Fruit fly (Drosophila melanogaster) whole organism, embryonic: ENCODE measurements around the gene NELF-B.

ENCODE experiments used
- Abd-B ChIP-seq: fragments of 200-800 bp; sonication (Bioruptor generic); optimal IDR thresholded peaks from 2 replicates; lab custom pipeline; 2018; ENCODE audit warnings: missing biosample characterization, mild to moderate bottlenecking, missing genetic modification characterization, moderate library complexity
- Ada2b ChIP-seq: fragments of 200-800 bp; sonication (Bioruptor generic); IDR thresholded peaks from 2 replicates; pipeline ENCODE4 v1.3.6; 2022; ENCODE audit warnings: missing biosample characterization, missing genetic modification characterization
- BtbVII ChIP-seq: fragments of 200-800 bp; sonication (Bioruptor generic); optimal IDR thresholded peaks from 3 replicates; lab custom pipeline; 2017; ENCODE audit warnings: missing biosample characterization, mild to moderate bottlenecking, missing genetic modification characterization
- C15 ChIP-seq: fragments of 200-800 bp; sonication (Bioruptor generic); IDR thresholded peaks from 3 replicates; pipeline ENCODE4 v1.3.6; 2022; ENCODE audit warnings: missing biosample characterization, missing genetic modification characterization
- CG10274 ChIP-seq: fragments of 200-800 bp; sonication (Bioruptor generic); optimal IDR thresholded peaks from 3 replicates; lab custom pipeline; 2017; ENCODE audit warnings: missing biosample characterization, mild to moderate bottlenecking, missing genetic modification characterization
- CG10366 ChIP-seq: fragments of 200-800 bp; sonication (Bioruptor generic); IDR thresholded peaks from 2 replicates; pipeline ENCODE4 v1.3.6; 2022; ENCODE audit warnings: missing biosample characterization, missing genetic modification characterization
- CG10431 ChIP-seq: fragments of 200-800 bp; sonication (Bioruptor generic); optimal IDR thresholded peaks from 3 replicates; lab custom pipeline; 2018; ENCODE audit warnings: missing biosample characterization, mild to moderate bottlenecking, missing genetic modification characterization
- CG10543 ChIP-seq: fragments of 200-800 bp; sonication (Bioruptor generic); optimal IDR thresholded peaks from 3 replicates; lab custom pipeline; 2017; ENCODE audit warnings: missing biosample characterization, mild to moderate bottlenecking, missing genetic modification characterization, moderate library complexity
- CG10979 ChIP-seq: fragments of 200-800 bp; sonication (Bioruptor generic); optimal IDR thresholded peaks from 2 replicates; lab custom pipeline; 2018; ENCODE audit warnings: missing biosample characterization, mild to moderate bottlenecking, missing genetic modification characterization, moderate library complexity
- CG11398 ChIP-seq: fragments of 200-800 bp; sonication (Bioruptor generic); optimal IDR thresholded peaks from 2 replicates; lab custom pipeline; 2016; ENCODE audit warnings: missing biosample characterization, missing genetic modification characterization
- CG11456 ChIP-seq: fragments of 200-800 bp; sonication (Bioruptor generic); IDR thresholded peaks from 3 replicates; pipeline ENCODE4 v1.3.6; 2022; ENCODE audit warnings: missing biosample characterization, missing genetic modification characterization
- CG11504 ChIP-seq: fragments of 200-800 bp; sonication (Bioruptor generic); optimal IDR thresholded peaks from 3 replicates; lab custom pipeline; 2019; ENCODE audit warnings: missing biosample characterization, mild to moderate bottlenecking, missing genetic modification characterization, moderate library complexity
- CG17361 ChIP-seq: fragments of 200-800 bp; sonication (Bioruptor generic); IDR thresholded peaks from 3 replicates; pipeline ENCODE4 v1.3.6; 2022; ENCODE audit warnings: missing biosample characterization, missing genetic modification characterization
- CG18599 ChIP-seq: fragments of 200-800 bp; sonication (Bioruptor generic); optimal IDR thresholded peaks from 3 replicates; lab custom pipeline; 2017; ENCODE audit warnings: missing biosample characterization, missing genetic modification characterization, mild to moderate bottlenecking, moderate library complexity, missing genetic modification reagents
- CG2889 ChIP-seq: fragments of 200-800 bp; sonication (Bioruptor generic); IDR thresholded peaks from 3 replicates; pipeline ENCODE4 v1.3.6; 2022; ENCODE audit warnings: missing biosample characterization, missing genetic modification characterization
- CG31365 ChIP-seq: fragments of 200-800 bp; sonication (Bioruptor generic); optimal IDR thresholded peaks from 2 replicates; lab custom pipeline; 2018; ENCODE audit warnings: missing biosample characterization, mild to moderate bottlenecking, missing genetic modification characterization
- CG31388 ChIP-seq: fragments of 200-800 bp; sonication (Bioruptor generic); optimal IDR thresholded peaks from 2 replicates; lab custom pipeline; 2016; ENCODE audit warnings: missing biosample characterization, missing genetic modification characterization
- CG3163 ChIP-seq: fragments of 200-800 bp; sonication (Bioruptor generic); optimal IDR thresholded peaks from 3 replicates; lab custom pipeline; 2016; ENCODE audit warnings: missing biosample characterization, missing genetic modification characterization
- CG32532 ChIP-seq: fragments of 200-800 bp; sonication (Bioruptor generic); IDR thresholded peaks from 2 replicates; pipeline ENCODE4 v1.3.6; 2022; ENCODE audit warnings: missing biosample characterization, missing genetic modification characterization
- CG32767 ChIP-seq: fragments of 200-800 bp; sonication (Bioruptor generic); IDR thresholded peaks from 2 replicates; pipeline ENCODE4 v1.3.6; 2022; ENCODE audit warnings: missing biosample characterization, missing genetic modification characterization
- CG34422 ChIP-seq: fragments of 200-800 bp; sonication (Bioruptor generic); IDR thresholded peaks from 3 replicates; pipeline ENCODE4 v1.3.6; 2022; ENCODE audit warnings: missing biosample characterization, missing genetic modification characterization
- CG4282 ChIP-seq: fragments of 200-800 bp; sonication (Bioruptor generic); optimal IDR thresholded peaks from 2 replicates; lab custom pipeline; 2016; ENCODE audit warnings: missing biosample characterization, missing genetic modification characterization
- CG6175 ChIP-seq: fragments of 200-800 bp; sonication (Bioruptor generic); IDR thresholded peaks from 3 replicates; pipeline ENCODE4 v1.3.6; 2022; ENCODE audit warnings: missing biosample characterization, missing genetic modification characterization
- CG6272 ChIP-seq: fragments of 200-800 bp; sonication (Bioruptor generic); IDR thresholded peaks from 2 replicates; pipeline ENCODE4 v1.3.6; 2022; ENCODE audit warnings: missing biosample characterization, missing genetic modification characterization
- CG7928 ChIP-seq: fragments of 200-800 bp; sonication (Bioruptor generic); optimal IDR thresholded peaks from 2 replicates; lab custom pipeline; 2017; ENCODE audit warnings: missing biosample characterization, mild to moderate bottlenecking, missing genetic modification characterization
- CG9727 ChIP-seq: fragments of 200-800 bp; sonication (Bioruptor generic); optimal IDR thresholded peaks from 3 replicates; lab custom pipeline; 2017; ENCODE audit warnings: missing biosample characterization, mild to moderate bottlenecking, missing genetic modification characterization
- Dll ChIP-seq: fragments of 200-800 bp; sonication (Bioruptor generic); IDR thresholded peaks from 4 replicates; pipeline ENCODE4 v1.3.6; 2022; ENCODE audit warnings: missing biosample characterization, missing genetic modification characterization; ENCODE audit not compliant: partially characterized antibody
- ERR ChIP-seq: fragments of 200-800 bp; sonication (Bioruptor generic); optimal IDR thresholded peaks from 2 replicates; lab custom pipeline; 2016; ENCODE audit warnings: missing biosample characterization, missing genetic modification characterization
- Gug ChIP-seq: fragments of 200-800 bp; sonication (Bioruptor generic); IDR thresholded peaks from 4 replicates; pipeline ENCODE4 v1.3.6; 2022; ENCODE audit warnings: missing biosample characterization, missing genetic modification characterization
- HLH3B ChIP-seq: fragments of 200-800 bp; sonication (Bioruptor generic); IDR thresholded peaks from 2 replicates; pipeline ENCODE4 v1.3.6; 2022; ENCODE audit warnings: missing biosample characterization, missing genetic modification characterization
- Hmr ChIP-seq: fragments of 200-800 bp; sonication (Bioruptor generic); optimal IDR thresholded peaks from 3 replicates; lab custom pipeline; 2017; ENCODE audit warnings: mild to moderate bottlenecking, missing biosample characterization, missing genetic modification reagents, missing genetic modification characterization
- Hr39 ChIP-seq: fragments of >200 bp; optimal IDR thresholded peaks from 2 replicates; lab custom pipeline; 2017
- Kr ChIP-seq: fragments of 200-800 bp; sonication (Bioruptor generic); optimal IDR thresholded peaks from 2 replicates; lab custom pipeline; 2017; ENCODE audit warnings: missing biosample characterization, mild to moderate bottlenecking, missing genetic modification characterization
- Mes4 ChIP-seq: fragments of 200-800 bp; sonication (Bioruptor generic); optimal IDR thresholded peaks from 2 replicates; lab custom pipeline; 2016; ENCODE audit warnings: missing biosample characterization, missing genetic modification characterization
- PHDP ChIP-seq: fragments of 200-800 bp; sonication (Bioruptor generic); optimal IDR thresholded peaks from 3 replicates; lab custom pipeline; 2018; ENCODE audit warnings: missing biosample characterization, mild to moderate bottlenecking, missing genetic modification characterization, moderate library complexity
- Ptx1 ChIP-seq: fragments of 200-800 bp; sonication (Bioruptor generic); IDR thresholded peaks from 2 replicates; pipeline ENCODE4 v1.3.6; 2022; ENCODE audit warnings: missing biosample characterization, missing genetic modification characterization
- Rx ChIP-seq: fragments of 200-800 bp; sonication (Bioruptor generic); IDR thresholded peaks from 2 replicates; pipeline ENCODE4 v1.3.6; 2022; ENCODE audit warnings: missing biosample characterization, missing genetic modification characterization
- Six4 ChIP-seq: fragments of 200-800 bp; sonication (Bioruptor generic); optimal IDR thresholded peaks from 2 replicates; lab custom pipeline; 2016; ENCODE audit warnings: missing biosample characterization, missing genetic modification characterization
- Usf ChIP-seq: fragments of 200-800 bp; sonication (Bioruptor generic); optimal IDR thresholded peaks from 2 replicates; lab custom pipeline; 2017; ENCODE audit warnings: missing genotype, missing biosample characterization, missing genetic modification characterization
- Vsx1 ChIP-seq: fragments of 200-800 bp; sonication (Bioruptor generic); optimal IDR thresholded peaks from 2 replicates; lab custom pipeline; 2017; ENCODE audit warnings: missing biosample characterization, mild to moderate bottlenecking, missing genetic modification characterization, missing genetic modification reagents
- abd-A ChIP-seq: fragments of 200-800 bp; sonication (Bioruptor generic); optimal IDR thresholded peaks from 3 replicates; lab custom pipeline; 2019; ENCODE audit warnings: missing biosample characterization, mild to moderate bottlenecking, missing genetic modification characterization, moderate library complexity
- ase ChIP-seq: fragments of 200-800 bp; sonication (Bioruptor generic); IDR thresholded peaks from 3 replicates; pipeline ENCODE4 v1.3.6; 2022; ENCODE audit warnings: missing biosample characterization, missing genetic modification characterization
- bigmax ChIP-seq: fragments of 200-800 bp; sonication (Bioruptor generic); optimal IDR thresholded peaks from 2 replicates; lab custom pipeline; 2018; ENCODE audit warnings: missing biosample characterization, mild to moderate bottlenecking, missing genetic modification characterization
- hb ChIP-seq: fragments of 200-800 bp; sonication (Bioruptor generic); IDR thresholded peaks from 3 replicates; pipeline ENCODE4 v1.3.6; 2022; ENCODE audit warnings: missing biosample characterization, missing genetic modification characterization; ENCODE audit not compliant: partially characterized antibody
- jumu ChIP-seq: fragments of 200-800 bp; sonication (Bioruptor generic); optimal IDR thresholded peaks from 3 replicates; lab custom pipeline; 2016; ENCODE audit warnings: missing biosample characterization, missing genetic modification characterization
- lov ChIP-seq, 2 experiments: fragments of 200-800 bp in 1 of 2; fragments of >200 bp in 1 of 2; sonication (Bioruptor generic) in 1 of 2; IDR thresholded peaks in 1 of 2; optimal IDR thresholded peaks in 1 of 2; 2 replicates in 1 of 2; 3 replicates in 1 of 2; pipeline versions ENCODE4 v1.3.6 to Lab custom; 2017 to 2022; ENCODE audit warnings: missing biosample characterization in 1 of 2, missing genetic modification characterization in 1 of 2
- nerfin-2 ChIP-seq: fragments of 200-800 bp; sonication (Bioruptor generic); IDR thresholded peaks from 2 replicates; pipeline ENCODE4 v1.3.6; 2022; ENCODE audit warnings: missing biosample characterization, missing genetic modification characterization; ENCODE audit not compliant: partially characterized antibody
- org-1 ChIP-seq: fragments of 200-800 bp; sonication (Bioruptor generic); optimal IDR thresholded peaks from 2 replicates; lab custom pipeline; 2017; ENCODE audit warnings: missing biosample characterization, missing genetic modification characterization
- pho ChIP-seq: fragments of 200-800 bp; sonication (Bioruptor generic); optimal IDR thresholded peaks from 2 replicates; lab custom pipeline; 2016; ENCODE audit warnings: missing biosample characterization, missing genetic modification characterization
- shn ChIP-seq: fragments of 200-800 bp; sonication (Bioruptor generic); optimal IDR thresholded peaks from 3 replicates; lab custom pipeline; 2016; ENCODE audit warnings: missing biosample characterization, missing genetic modification characterization
- unc-4 ChIP-seq: fragments of 200-800 bp; sonication (Bioruptor generic); IDR thresholded peaks from 2 replicates; pipeline ENCODE4 v1.3.6; 2022; ENCODE audit warnings: missing biosample characterization, missing genetic modification characterization; ENCODE audit not compliant: partially characterized antibody

Gene NELF-B

dm6 chrX:7692740-7693064 is 35.5 kb downstream of the NELF-B start (continued):
- 0 out of 3 replicates have a peak, but pooled peaks have one; percentile 28 for TF ChIP-seq C15 (GFP tag; lab: Robert Waterston, UW)
- no peak for TF ChIP-seq hb
- TF ChIP-seq ERR (GFP tag; lab: Kevin White, UChicago) = peak; percentile 62
- no peak for TF ChIP-seq CG10543
- TF ChIP-seq abd-A (tag; lab: Kevin White, UChicago) = no peak
- TF ChIP-seq Usf (GFP tag; lab: Kevin White, UChicago) = no peak
- TF ChIP-seq nerfin-2 (GFP tag; lab: Robert Waterston, UW) = no peak
- TF ChIP-seq CG11504 = peak; percentile 72
- TF ChIP-seq CG2889 = peak; percentile 61; the same call in 2 of the 3 replicates
- TF ChIP-seq HLH3B (GFP tag; lab: Robert Waterston, UW) = peak; percentile 72
- peak; percentile 65; the same call in 3 of the 4 replicates for TF ChIP-seq Gug (GFP tag; lab: Robert Waterston, UW)
- no peak for TF ChIP-seq bigmax (GFP tag; lab: Kevin White, UChicago)
- TF ChIP-seq CG32532 (GFP tag; lab: Robert Waterston, UW) = peak; percentile 81
- 0 out of 2 replicates have a peak, but pooled peaks have one; percentile 10 for TF ChIP-seq unc-4 (GFP tag; lab: Robert Waterston, UW)
- peak; percentile 33 for TF ChIP-seq CG11398 (GFP tag; lab: Kevin White, UChicago)
- no peak for TF ChIP-seq CG10431 (GFP tag; lab: Kevin White, UChicago)
- TF ChIP-seq CG6175 (GFP tag; lab: Robert Waterston, UW) = 0 out of 3 replicates have a peak, but pooled peaks have one; percentile 42
- TF ChIP-seq Six4 = peak; percentile 16
- TF ChIP-seq CG17361 (GFP tag; lab: Robert Waterston, UW) = no peak
- peak; percentile 93 for TF ChIP-seq CG3163 (GFP tag; lab: Kevin White, UChicago)
- TF ChIP-seq CG10366 (GFP tag; lab: Robert Waterston, UW) = peak; percentile 73
- peak; percentile 85 for TF ChIP-seq CG18599
- peak; percentile 75 for TF ChIP-seq CG32767 (GFP tag; lab: Robert Waterston, UW)
- TF ChIP-seq CG10274 (GFP tag; lab: Kevin White, UChicago) = peak; percentile 11
- TF ChIP-seq PHDP (tag; lab: Kevin White, UChicago) = peak; percentile 76
- no peak for TF ChIP-seq Hr39 (lab: Kevin White, UChicago)
- TF ChIP-seq Rx (GFP tag; lab: Robert Waterston, UW) = peak; percentile 55
- no peak for TF ChIP-seq Mes4 (GFP tag; lab: Kevin White, UChicago)
- peak; percentile 50 for TF ChIP-seq pho (GFP tag; lab: Kevin White, UChicago)
- no peak for TF ChIP-seq CG31388 (GFP tag; lab: Kevin White, UChicago)
- TF ChIP-seq org-1 (GFP tag; lab: Kevin White, UChicago) = peak; percentile 45
- TF ChIP-seq shn (GFP tag; lab: Kevin White, UChicago) = peak; percentile 36
- peak; percentile 29 for TF ChIP-seq CG7928
- no peak for TF ChIP-seq Kr (GFP tag; lab: Kevin White, UChicago)
- TF ChIP-seq jumu (GFP tag; lab: Kevin White, UChicago) = peak; percentile 62
- TF ChIP-seq CG34422 (GFP tag; lab: Robert Waterston, UW) = peak; percentile 83
- peak; percentile 39 for TF ChIP-seq CG9727
- peak; percentile 68 for TF ChIP-seq CG10979
- TF ChIP-seq CG6272 (GFP tag; lab: Robert Waterston, UW) = peak; percentile 56; the same call in 1 of the 2 replicates
- no peak for TF ChIP-seq CG4282 (GFP tag; lab: Kevin White, UChicago)
- peak; percentile 80 for TF ChIP-seq Hmr (GFP tag; lab: Kevin White, UChicago)
- no peak for TF ChIP-seq Vsx1 (GFP tag; lab: Kevin White, UChicago)
- peak; percentile 50 for TF ChIP-seq CG31365
- TF ChIP-seq Ada2b (GFP tag; lab: Robert Waterston, UW) = peak; percentile 68
- peak; percentile 60 for TF ChIP-seq BtbVII (GFP tag; lab: Kevin White, UChicago)
- TF ChIP-seq lov (optimal IDR thresholded peaks at IDR 0.05; lab: Kevin White, UChicago) = no peak
- TF ChIP-seq lov (GFP tag; IDR thresholded peaks at IDR 0.05; lab: Robert Waterston, UW) = 0 out of 3 replicates have a peak, but pooled peaks have one; percentile 64
- peak; percentile 80 for TF ChIP-seq Ptx1 (GFP tag; lab: Robert Waterston, UW)
- peak; percentile 70 for TF ChIP-seq CG11456
- no peak for TF ChIP-seq Abd-B
- no peak for TF ChIP-seq Dll (GFP tag; lab: Robert Waterston, UW)
- TF ChIP-seq ase (GFP tag; lab: Robert Waterston, UW) = peak; percentile 65; the same call in 2 of the 3 replicates
